Fruit fly (Drosophila melanogaster) whole organism, embryonic: ENCODE data around the gene Ask1.

Source experiments
- Atf6 ChIP-seq: fragments of 200-800 bp; sonication (Bioruptor generic); IDR thresholded peaks from 2 replicates; pipeline ENCODE4 v1.3.6; 2022; ENCODE audit warnings: missing biosample characterization, missing genetic modification characterization
- Awh ChIP-seq: fragments of 200-800 bp; sonication (Bioruptor generic); IDR thresholded peaks from 2 replicates; pipeline ENCODE4, ENCODE4 v1.3.6; 2022; ENCODE audit warnings: missing biosample characterization, missing genetic modification characterization
- CG10147 ChIP-seq: fragments of 200-800 bp; sonication (Bioruptor generic); optimal IDR thresholded peaks from 2 replicates; lab custom pipeline; 2019; ENCODE audit warnings: missing biosample characterization, mild to moderate bottlenecking, missing genetic modification characterization, moderate library complexity
- CG11456 ChIP-seq: fragments of 200-800 bp; sonication (Bioruptor generic); IDR thresholded peaks from 3 replicates; pipeline ENCODE4 v1.3.6; 2022; ENCODE audit warnings: missing biosample characterization, missing genetic modification characterization
- CG13287 ChIP-seq: fragments of 200-800 bp; sonication (Bioruptor generic); IDR thresholded peaks from 2 replicates; pipeline ENCODE4 v1.3.6; 2022; ENCODE audit warnings: missing biosample characterization, missing genetic modification characterization; ENCODE audit not compliant: partially characterized antibody
- CG15073 ChIP-seq: fragments of 200-800 bp; sonication (Bioruptor generic); optimal IDR thresholded peaks from 2 replicates; lab custom pipeline; 2016; ENCODE audit warnings: missing biosample characterization, missing genetic modification characterization
- CG1529 ChIP-seq: fragments of 200-800 bp; sonication (Bioruptor generic); optimal IDR thresholded peaks from 3 replicates; lab custom pipeline; 2018; ENCODE audit warnings: missing biosample characterization, missing genetic modification characterization
- CG15696 ChIP-seq: fragments of 200-800 bp; sonication (Bioruptor generic); optimal IDR thresholded peaks from 2 replicates; lab custom pipeline; 2019; ENCODE audit warnings: missing biosample characterization, mild to moderate bottlenecking, missing genetic modification characterization, moderate library complexity
- CG17186 ChIP-seq: fragments of 200-800 bp; sonication (Bioruptor generic); optimal IDR thresholded peaks from 3 replicates; lab custom pipeline; 2017; ENCODE audit warnings: missing biosample characterization, missing genetic modification reagents, missing genetic modification characterization
- CG17361 ChIP-seq: fragments of 200-800 bp; sonication (Bioruptor generic); IDR thresholded peaks from 3 replicates; pipeline ENCODE4 v1.3.6; 2022; ENCODE audit warnings: missing biosample characterization, missing genetic modification characterization
- CG2116 ChIP-seq: fragments of 200-800 bp; sonication (Bioruptor generic); optimal IDR thresholded peaks from 3 replicates; lab custom pipeline; 2018; ENCODE audit warnings: missing biosample characterization, mild to moderate bottlenecking, missing genetic modification characterization
- CG2120 ChIP-seq: fragments of 200-800 bp; sonication (Bioruptor generic); optimal IDR thresholded peaks from 3 replicates; lab custom pipeline; 2016; ENCODE audit warnings: missing biosample characterization, missing genetic modification characterization
- CG2678 ChIP-seq: fragments of 200-800 bp; sonication (Bioruptor generic); optimal IDR thresholded peaks from 3 replicates; lab custom pipeline; 2019; ENCODE audit warnings: missing biosample characterization, mild to moderate bottlenecking, missing genetic modification characterization, moderate library complexity
- CG3065 ChIP-seq: fragments of 200-800 bp; sonication (Bioruptor generic); optimal IDR thresholded peaks from 2 replicates; lab custom pipeline; 2016; ENCODE audit warnings: missing biosample characterization, missing genetic modification characterization
- CG31441 ChIP-seq: fragments of 200-800 bp; sonication (Bioruptor generic); IDR thresholded peaks from 2 replicates; pipeline ENCODE4 v1.3.6; 2022; ENCODE audit warnings: missing biosample characterization, missing genetic modification characterization
- CG32767 ChIP-seq: fragments of 200-800 bp; sonication (Bioruptor generic); IDR thresholded peaks from 2 replicates; pipeline ENCODE4 v1.3.6; 2022; ENCODE audit warnings: missing biosample characterization, missing genetic modification characterization
- CG33557 ChIP-seq: fragments of 200-800 bp; sonication (Bioruptor generic); optimal IDR thresholded peaks from 2 replicates; lab custom pipeline; 2019; ENCODE audit warnings: missing biosample characterization, mild to moderate bottlenecking, missing genetic modification characterization, moderate library complexity
- CG3726 ChIP-seq: fragments of 200-800 bp; sonication (Bioruptor generic); IDR thresholded peaks from 3 replicates; pipeline ENCODE4, ENCODE4 v1.3.6; 2022; ENCODE audit warnings: missing biosample characterization, missing genetic modification characterization
- CG4360 ChIP-seq: fragments of 200-800 bp; sonication (Bioruptor generic); IDR thresholded peaks from 2 replicates; pipeline ENCODE4 v1.3.6; 2022; ENCODE audit warnings: missing biosample characterization, missing genetic modification characterization
- CG4820 ChIP-seq: fragments of 200-800 bp; sonication (Bioruptor generic); optimal IDR thresholded peaks from 3 replicates; lab custom pipeline; 2016; ENCODE audit warnings: missing biosample characterization, missing genetic modification characterization
- CG4854 ChIP-seq: fragments of 200-800 bp; sonication (Bioruptor generic); optimal IDR thresholded peaks from 2 replicates; lab custom pipeline; 2016; ENCODE audit warnings: missing biosample characterization, missing genetic modification characterization, inconsistent platforms
- CG5180 ChIP-seq: fragments of 200-800 bp; sonication (Bioruptor generic); optimal IDR thresholded peaks from 3 replicates; lab custom pipeline; 2017; ENCODE audit warnings: missing biosample characterization, missing genetic modification characterization, mild to moderate bottlenecking, moderate library complexity, missing genetic modification reagents
- CG6689 ChIP-seq: fragments of 200-800 bp; sonication (Bioruptor generic); IDR thresholded peaks from 2 replicates; pipeline ENCODE4 v1.3.6; 2022; ENCODE audit warnings: missing biosample characterization, missing genetic modification characterization
- CG6854 ChIP-seq: fragments of 200-800 bp; sonication (Bioruptor generic); optimal IDR thresholded peaks from 3 replicates; lab custom pipeline; 2017; ENCODE audit warnings: missing biosample characterization, mild to moderate bottlenecking, missing genetic modification characterization
- CG7987 ChIP-seq: fragments of 200-800 bp; sonication (Bioruptor generic); optimal IDR thresholded peaks from 2 replicates; lab custom pipeline; 2018; ENCODE audit warnings: missing biosample characterization, mild to moderate bottlenecking, missing genetic modification characterization, moderate library complexity
- CG9817 ChIP-seq: fragments of 200-800 bp; sonication (Bioruptor generic); optimal IDR thresholded peaks from 2 replicates; lab custom pipeline; 2018; ENCODE audit warnings: missing biosample characterization, mild to moderate bottlenecking, missing genetic modification characterization, moderate library complexity
- CHES-1-like ChIP-seq: fragments of 200-800 bp; sonication (Bioruptor generic); optimal IDR thresholded peaks from 2 replicates; lab custom pipeline; 2016; ENCODE audit warnings: missing biosample characterization, missing genetic modification characterization
- D19A ChIP-seq: fragments of 200-800 bp; optimal IDR thresholded peaks from 3 replicates; lab custom pipeline; 2019; ENCODE audit warnings: missing biosample characterization, mild to moderate bottlenecking, missing genetic modification characterization, moderate library complexity
- Elba2 ChIP-seq: fragments of 200-800 bp; sonication (Bioruptor generic); optimal IDR thresholded peaks from 3 replicates; lab custom pipeline; 2016; ENCODE audit warnings: missing biosample characterization, missing genetic modification characterization
- HLH3B ChIP-seq: fragments of 200-800 bp; sonication (Bioruptor generic); IDR thresholded peaks from 2 replicates; pipeline ENCODE4 v1.3.6; 2022; ENCODE audit warnings: missing biosample characterization, missing genetic modification characterization
- HmgD ChIP-seq: fragments of 200-800 bp; sonication (Bioruptor generic); optimal IDR thresholded peaks from 3 replicates; lab custom pipeline; 2016; ENCODE audit warnings: missing biosample characterization, missing genetic modification characterization
- MBD-R2 ChIP-seq: fragments of 200-800 bp; sonication (Bioruptor generic); IDR thresholded peaks from 2 replicates; pipeline ENCODE4 v1.3.6; 2022; ENCODE audit warnings: missing biosample characterization, missing genetic modification characterization
- Mad ChIP-seq: fragments of 200-800 bp; sonication (Bioruptor generic); optimal IDR thresholded peaks from 2 replicates; lab custom pipeline; 2016; ENCODE audit warnings: missing biosample characterization, missing genetic modification characterization
- Mrtf ChIP-seq: fragments of 200-800 bp; sonication (Bioruptor generic); IDR thresholded peaks from 3 replicates; pipeline ENCODE4 v1.3.6; 2022; ENCODE audit warnings: missing biosample characterization, missing genetic modification characterization
- NC2β ChIP-seq: fragments of 200-800 bp; sonication (Bioruptor generic); optimal IDR thresholded peaks from 2 replicates; lab custom pipeline; 2016; ENCODE audit warnings: missing biosample characterization, missing genetic modification characterization
- Opbp ChIP-seq: fragments of 200-800 bp; sonication (Bioruptor generic); IDR thresholded peaks from 3 replicates; pipeline ENCODE4 v1.3.6; 2022; ENCODE audit warnings: missing biosample characterization, missing genetic modification characterization; ENCODE audit not compliant: partially characterized antibody
- Ssrp ChIP-seq: fragments of 200-800 bp; sonication (Bioruptor generic); optimal IDR thresholded peaks from 2 replicates; lab custom pipeline; 2018; ENCODE audit warnings: missing biosample characterization, mild to moderate bottlenecking, missing genetic modification characterization, moderate library complexity
- al ChIP-seq: fragments of 200-800 bp; sonication (Bioruptor generic); IDR thresholded peaks from 2 replicates; pipeline ENCODE4 v1.3.6; 2022; ENCODE audit warnings: missing biosample characterization, missing genetic modification characterization
- cad ChIP-seq: fragments of >200 bp; optimal IDR thresholded peaks from 2 replicates; lab custom pipeline; 2017; ENCODE audit warnings: missing biosample characterization, missing genetic modification characterization
- chif ChIP-seq, 2 experiments: fragments of 200-800 bp; sonication (Bioruptor generic); optimal IDR thresholded peaks; 3 replicates each; lab custom pipeline; 2016; ENCODE audit warnings: missing biosample characterization in 2 of 2, missing genetic modification characterization in 2 of 2
- ci ChIP-seq: fragments of 200-800 bp; sonication (Bioruptor generic); IDR thresholded peaks from 3 replicates; pipeline ENCODE4 v1.3.6; 2022; ENCODE audit warnings: missing biosample characterization, missing genetic modification characterization
- corto ChIP-seq: fragments of 200-800 bp; sonication (Bioruptor generic); optimal IDR thresholded peaks from 2 replicates; lab custom pipeline; 2016; ENCODE audit warnings: missing biosample characterization, mild to moderate bottlenecking, missing genetic modification characterization, moderate library complexity
- ems ChIP-seq: fragments of 200-800 bp; sonication (Bioruptor generic); optimal IDR thresholded peaks from 3 replicates; lab custom pipeline; 2016; ENCODE audit warnings: missing biosample characterization, missing genetic modification characterization
- h ChIP-seq: fragments of >200 bp; optimal IDR thresholded peaks from 2 replicates; lab custom pipeline; 2017
- inv ChIP-seq: fragments of 200-800 bp; sonication (Bioruptor generic); IDR thresholded peaks from 2 replicates; pipeline ENCODE4 v1.3.6; 2022; ENCODE audit warnings: missing biosample characterization, missing genetic modification characterization; ENCODE audit not compliant: partially characterized antibody
- klu ChIP-seq: fragments of 200-800 bp; sonication (Bioruptor generic); IDR thresholded peaks from 2 replicates; pipeline ENCODE4 v1.3.6; 2022; ENCODE audit warnings: missing biosample characterization, missing genetic modification characterization
- lab ChIP-seq: fragments of 200-800 bp; sonication (Bioruptor generic); optimal IDR thresholded peaks from 3 replicates; lab custom pipeline; 2017; ENCODE audit warnings: missing biosample characterization, missing genetic modification characterization, mild to moderate bottlenecking, moderate library complexity, missing genetic modification reagents
- mirr ChIP-seq: fragments of 200-800 bp; sonication (Bioruptor generic); optimal IDR thresholded peaks from 3 replicates; lab custom pipeline; 2018; ENCODE audit warnings: missing biosample characterization, mild to moderate bottlenecking, missing genetic modification characterization
- nmo ChIP-seq: fragments of 200-800 bp; sonication (Bioruptor generic); optimal IDR thresholded peaks from 2 replicates; lab custom pipeline; 2018; ENCODE audit warnings: missing biosample characterization, mild to moderate bottlenecking, missing genetic modification characterization, moderate library complexity
- sens ChIP-seq: fragments of 200-800 bp; sonication (Bioruptor generic); peaks from one replicate; lab custom pipeline; 2016; ENCODE audit warnings: missing biosample characterization, missing genetic modification characterization
- trem ChIP-seq: fragments of 200-800 bp; optimal IDR thresholded peaks from 3 replicates; lab custom pipeline; 2019; ENCODE audit warnings: missing biosample characterization, mild to moderate bottlenecking, missing genetic modification characterization, moderate library complexity

Gene Ask1

DNA sequence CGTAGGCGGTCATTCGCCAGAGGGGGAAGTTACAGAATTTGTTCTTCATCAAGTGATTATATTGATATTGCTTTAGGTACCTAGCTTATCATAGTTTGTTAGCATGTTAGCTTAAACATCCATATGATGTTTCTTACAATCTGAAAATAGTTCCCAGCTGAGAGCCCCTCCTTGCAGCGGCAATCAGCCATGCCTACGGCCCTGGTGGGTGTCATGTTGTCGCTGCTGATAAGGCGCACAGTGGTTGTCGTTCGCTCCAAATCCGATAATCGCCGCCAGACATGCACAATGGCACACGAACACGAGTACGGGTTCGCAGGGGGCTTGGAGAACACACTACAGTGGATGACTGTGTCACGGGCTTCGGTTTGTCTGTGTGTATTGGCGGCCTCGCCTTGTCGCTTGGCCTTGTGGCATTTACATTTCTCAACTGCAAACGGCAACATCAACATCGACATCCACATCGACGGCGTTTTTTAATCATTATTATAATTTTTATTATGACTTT, 26.5 kb downstream of the Ask1 start (continued):
- TF ChIP-seq CG6689 (GFP tag; lab: Robert Waterston, UW): peak; percentile 88
- peak; percentile 64 for TF ChIP-seq Ssrp
- no peak for TF ChIP-seq CG15073
- TF ChIP-seq mirr: peak; percentile 68
- TF ChIP-seq HLH3B (GFP tag; lab: Robert Waterston, UW): peak; percentile 76
- TF ChIP-seq ci: peak; percentile 90
- TF ChIP-seq CHES-1-like (GFP tag; lab: Kevin White, UChicago): peak; percentile 66
- TF ChIP-seq CG5180: peak; percentile 49
- TF ChIP-seq al (GFP tag; lab: Robert Waterston, UW): peak; percentile 76
- TF ChIP-seq CG4820 (GFP tag; lab: Kevin White, UChicago): peak; percentile 49
- TF ChIP-seq CG17186: peak; percentile 49
- TF ChIP-seq CG11456 (GFP tag; lab: Robert Waterston, UW): peak; percentile 80
- peak; percentile 41 for TF ChIP-seq CG10147 (GFP tag; lab: Kevin White, UChicago)
- peak; percentile 96 for TF ChIP-seq sens (GFP tag; lab: Kevin White, UChicago)
- peak; percentile 58; the same call in 1 of the 2 replicates for TF ChIP-seq klu
- TF ChIP-seq Awh (GFP tag; lab: Robert Waterston, UW): peak; percentile 74; the same call in 1 of the 2 replicates
- TF ChIP-seq CG15696 (tag; lab: Kevin White, UChicago): peak; percentile 33
- TF ChIP-seq h: no peak
- peak; percentile 73 to 80 for TF ChIP-seq chif (GFP tag; optimal IDR thresholded peaks at IDR 0.05; lab: Kevin White, UChicago)
- TF ChIP-seq nmo (GFP tag; lab: Kevin White, UChicago): peak; percentile 49
- TF ChIP-seq CG2116: peak; percentile 36
- TF ChIP-seq D19A (tag; lab: Kevin White, UChicago): peak; percentile 38
- peak; percentile 70 for TF ChIP-seq Mad (GFP tag; lab: Kevin White, UChicago)
- peak; percentile 51 for TF ChIP-seq CG6854 (GFP tag; lab: Kevin White, UChicago)
- no peak for TF ChIP-seq cad (GFP tag; lab: Kevin White, UChicago)
- TF ChIP-seq CG31441 (GFP tag; lab: Robert Waterston, UW): peak; percentile 82
- peak; percentile 92 for TF ChIP-seq lab (GFP tag; lab: Kevin White, UChicago)
- TF ChIP-seq CG3065: peak; percentile 41
- no peak for TF ChIP-seq CG33557
- peak; percentile 83 for TF ChIP-seq Mrtf (GFP tag; lab: Robert Waterston, UW)
- TF ChIP-seq CG3726 (GFP tag; lab: Robert Waterston, UW): peak; percentile 78; the same call in 1 of the 3 replicates
- TF ChIP-seq NC2β: peak; percentile 48
- TF ChIP-seq ems (GFP tag; lab: Kevin White, UChicago): peak; percentile 79
- peak; percentile 27 for TF ChIP-seq HmgD (GFP tag; lab: Kevin White, UChicago)
- TF ChIP-seq Elba2 (GFP tag; lab: Kevin White, UChicago): no peak
- TF ChIP-seq Opbp: no peak
- peak; percentile 70 for TF ChIP-seq CG17361 (GFP tag; lab: Robert Waterston, UW)
- no peak for TF ChIP-seq CG13287 (GFP tag; lab: Robert Waterston, UW)
- peak; percentile 50 for TF ChIP-seq CG1529 (GFP tag; lab: Kevin White, UChicago)
- TF ChIP-seq CG4854: peak; percentile 19
- TF ChIP-seq CG2120: peak; percentile 94
- TF ChIP-seq CG2678: peak; percentile 83
- TF ChIP-seq MBD-R2 (GFP tag; lab: Robert Waterston, UW): peak; percentile 60; the same call in 1 of the 2 replicates
- peak; percentile 36 for TF ChIP-seq trem
- TF ChIP-seq CG9817: peak; percentile 66
- peak; percentile 54 for TF ChIP-seq corto (GFP tag; lab: Kevin White, UChicago)
- TF ChIP-seq Atf6 (GFP tag; lab: Robert Waterston, UW): peak; percentile 86
- TF ChIP-seq CG7987 (GFP tag; lab: Kevin White, UChicago): peak; percentile 35
- TF ChIP-seq CG32767 (GFP tag; lab: Robert Waterston, UW): peak; percentile 62; the same call in 1 of the 2 replicates
- no peak for TF ChIP-seq inv (GFP tag; lab: Robert Waterston, UW)
- TF ChIP-seq CG4360: no peak
